Fruit fly (Drosophila melanogaster) S2 (cell line): ENCODE results near the gene Atxn7.

Source experiments
- CG8478 ChIP-seq: fragments of >200 bp; optimal IDR thresholded peaks from 2 replicates; lab custom pipeline; 2018
- CTCF ChIP-seq, 2 experiments: fragments of >200 bp; optimal IDR thresholded peaks; 2 replicates each; lab custom pipeline; 2018

dm6 chr2L:2391321-2391720, 15.7 kb downstream of the Atxn7 start, which contains the start of gene CG46448:
- TF ChIP-seq CG8478 (lab: Kevin White, UChicago) (no peak), CTCF (optimal IDR thresholded peaks at IDR 0.05; lab: Kevin White, UChicago) (no peak)
